Worm (Caenorhabditis elegans): ENCODE data around the gene cyn-7.

ce11 chrV:15179757-15180156 lies 7.4 kb downstream of the cyn-7 start, which contains the start of gene T09F5.10:
- TF ChIP-seq elt-2 (tag; optimal IDR thresholded peaks at IDR 0.05) (no peak), unc-62 (GFP tag; optimal IDR thresholded peaks at IDR 0.05) (no peak), irx-1 (tag; optimal IDR thresholded peaks at IDR 0.05) (no peak), lin-15B (tag; optimal IDR thresholded peaks at IDR 0.05) (no peak), nhr-12 (tag; optimal IDR thresholded peaks at IDR 0.05) (no peak)
